Worm (Caenorhabditis elegans) whole organism, early embryonic: Measurements from ENCODE around the gene K09C8.2.

Source experiments
- F13C5.2 ChIP-seq: sonication (generic microtip); optimal IDR thresholded peaks from 2 replicates; lab custom pipeline; 2017; ENCODE audit warnings: mild to moderate bottlenecking, missing genetic modification characterization, inconsistent platforms, missing compliant biosample characterization
- flt-1 ChIP-seq: fragments of 200-800 bp; sonication (Bioruptor generic); IDR thresholded peaks from 2 replicates; pipeline ENCODE4 v1.3.6; 2022; ENCODE audit warnings: missing genetic modification characterization, missing compliant biosample characterization
- pes-1 ChIP-seq: fragments of 200-800 bp; sonication (Bioruptor generic); IDR thresholded peaks from 2 replicates; pipeline ENCODE4 v1.3.6; 2022; ENCODE audit warnings: missing genetic modification reagents, missing genetic modification characterization, missing compliant biosample characterization
- tbx-11 ChIP-seq: fragments of 200-800 bp; sonication (Bioruptor generic); IDR thresholded peaks from 2 replicates; pipeline ENCODE4 v1.3.6; 2022; ENCODE audit warnings: missing genetic modification characterization, missing compliant biosample characterization

ce11 chrX:10967698-10968097 is 8.5 kb downstream of the K09C8.2 start, which contains the start of gene K09C8.9:
- no peak for TF ChIP-seq flt-1 (GFP tag; lab: Robert Waterston, UW)
- no peak for TF ChIP-seq F13C5.2 (tag; lab: Kevin White, UChicago)
- TF ChIP-seq pes-1: no peak
- TF ChIP-seq tbx-11 (GFP tag; lab: Robert Waterston, UW): no peak
